Worm (Caenorhabditis elegans): Measurements from ENCODE around the gene pqn-89.
"Not testable (repeated sequence)": the region's sequence is repeated elsewhere in the genome, so short reads cannot be mapped to it uniquely, and the experiment has no call there.

- TF ChIP-seq ama-1 (optimal IDR thresholded peaks at IDR 0.05); F13C5.2 (tag; optimal IDR thresholded peaks at IDR 0.05); hnd-1 (tag; optimal IDR thresholded peaks at IDR 0.05); hmg-4 (GFP tag; optimal IDR thresholded peaks at IDR 0.05); tbx-37 (GFP tag; conservative IDR thresholded peaks at IDR 0.05); aly-1 (tag; optimal IDR thresholded peaks at IDR 0.05); tbx-11 (GFP tag; IDR thresholded peaks at IDR 0.05); ets-7 (tag; optimal IDR thresholded peaks at IDR 0.05); scrt-1 (GFP tag; IDR thresholded peaks at IDR 0.05); flt-1 (GFP tag; IDR thresholded peaks at IDR 0.05); pes-1 (GFP tag; IDR thresholded peaks at IDR 0.05): not testable (repeated sequence)
- TF ChIP-seq ceh-36 (tag; optimal IDR thresholded peaks at IDR 0.05), result peak; percentile 19
These were observed 45.0 kb downstream of the pqn-89 start for ce11 chrIV:6551359-6552031.
